Worm (Caenorhabditis elegans) whole organism, midembryonic: Measurements from ENCODE around the gene slc-25A32.

Source experiments
- T22C8.4 ChIP-seq: fragments of 200-800 bp; sonication (Bioruptor generic); IDR thresholded peaks from 2 replicates; pipeline ENCODE4 v1.3.6; 2022; ENCODE audit warnings: missing genetic modification characterization, missing compliant biosample characterization
- cog-1 ChIP-seq: sonication (generic microtip); optimal IDR thresholded peaks from 2 replicates; lab custom pipeline; 2016; ENCODE audit warnings: missing genetic modification characterization, missing compliant biosample characterization
- flt-1 ChIP-seq: fragments of 200-800 bp; sonication (Bioruptor generic); IDR thresholded peaks from 2 replicates; pipeline ENCODE4 v1.3.6; 2022; ENCODE audit warnings: missing genetic modification characterization, missing compliant biosample characterization
- klf-2 ChIP-seq: fragments of 200-800 bp; sonication (Bioruptor generic); conservative IDR thresholded peaks from 2 replicates; pipeline ENCODE4 v1.3.6; 2022; ENCODE audit warnings: missing genetic modification reagents, missing genetic modification characterization, missing compliant biosample characterization
- ref-1 ChIP-seq: fragments of 200-800 bp; sonication (Bioruptor generic); conservative IDR thresholded peaks from 2 replicates; pipeline ENCODE4 v1.3.6; 2022; ENCODE audit warnings: missing genetic modification reagents, missing genetic modification characterization, missing compliant biosample characterization
- tab-1 ChIP-seq: fragments of 200-800 bp; sonication (Bioruptor generic); IDR thresholded peaks from 2 replicates; pipeline ENCODE4 v1.3.6; 2022; ENCODE audit warnings: missing genetic modification characterization, missing compliant biosample characterization
- ztf-23 ChIP-seq: fragments of 200-800 bp; sonication (Bioruptor generic); IDR thresholded peaks from 2 replicates; pipeline ENCODE4 v1.3.6; 2022; ENCODE audit warnings: missing genetic modification reagents, missing genetic modification characterization, missing compliant biosample characterization
- ztf-29 ChIP-seq: fragments of 200-800 bp; sonication (Bioruptor generic); IDR thresholded peaks from 2 replicates; pipeline ENCODE4 v1.3.6; 2022; ENCODE audit warnings: missing genetic modification reagents, missing genetic modification characterization, missing compliant biosample characterization

DNA sequence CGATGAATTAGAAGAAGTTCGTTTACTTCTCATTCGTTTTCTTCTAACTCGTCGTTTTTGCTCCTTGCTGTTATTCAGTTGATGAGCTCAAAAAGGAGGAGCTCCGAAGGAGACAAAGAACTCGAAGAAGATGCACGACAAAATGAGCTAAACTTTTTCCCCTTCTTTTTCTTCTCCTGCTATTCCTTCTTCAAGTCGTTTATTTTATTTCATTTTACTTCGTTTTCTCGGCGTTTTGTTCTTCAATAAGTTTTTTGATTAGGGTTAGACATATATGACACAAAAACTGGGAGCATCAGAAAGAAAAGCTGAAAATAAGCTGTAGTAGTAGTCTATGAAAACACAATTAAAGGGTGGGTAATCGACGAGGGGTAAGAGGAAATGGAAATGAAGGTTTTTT, 35.9 kb downstream of the slc-25A32 start:
- TF ChIP-seq ztf-23 (no peak), ztf-29 (no peak), flt-1 (GFP tag; lab: Robert Waterston, UW) (no peak), T22C8.4 (no peak), cog-1 (tag; lab: Kevin White, UChicago) (no peak), ref-1 (GFP tag; lab: Robert Waterston, UW) (no peak), klf-2 (GFP tag; lab: Robert Waterston, UW) (no peak), tab-1 (GFP tag; lab: Robert Waterston, UW) (no peak)
